Worm (Caenorhabditis elegans) whole organism, L3 larva: ENCODE results near the gene lido-1.

Source experiments
- elt-3 ChIP-seq, 3 experiments: fragments of 150-350 bp in 1 of 3; sonication (generic microtip) in 2 of 3; optimal IDR thresholded peaks; 2 replicates in 2 of 3; 4 replicates in 1 of 3; lab custom pipeline; 2014 to 2017; ENCODE audit warnings: missing biosample characterization in 3 of 3, missing genetic modification characterization in 3 of 3
- nhr-12 ChIP-seq: fragments of 150-350 bp; optimal IDR thresholded peaks from 2 replicates; lab custom pipeline; 2014; ENCODE audit warnings: missing biosample characterization, missing genetic modification characterization
- nhr-23 ChIP-seq: fragments of 150-350 bp; optimal IDR thresholded peaks from 2 replicates; lab custom pipeline; 2014; ENCODE audit warnings: missing biosample characterization, missing genetic modification reagents, missing genetic modification characterization
- ztf-11 ChIP-seq: fragments of 150-350 bp; optimal IDR thresholded peaks from 2 replicates; lab custom pipeline; 2014; ENCODE audit warnings: missing biosample characterization, missing genetic modification characterization

- no peak for TF ChIP-seq nhr-23 (tag; lab: Kevin White, UChicago)
- no peak for TF ChIP-seq elt-3 (tag; optimal IDR thresholded peaks at IDR 0.05; lab: Kevin White, UChicago)
- no peak for TF ChIP-seq ztf-11
- TF ChIP-seq nhr-12 (tag; lab: Kevin White, UChicago): no peak
These were observed 3.2 kb downstream of the lido-1 start, which contains the start of gene C08A9.3 for ce11 chrX:17093199-17093598.
